Fruit fly (Drosophila melanogaster): ENCODE results near the gene Ssdp.

Ssdp gene

dm6 chr3R:18171983-18172967 is 27.1 kb downstream of the Ssdp start (continued):
- TF ChIP-seq Lim3 (GFP tag; IDR thresholded peaks at IDR 0.05) (no peak), CG11247 (GFP tag; IDR thresholded peaks at IDR 0.05) (peak; percentile 64; the same call in 1 of the 2 replicates), CG18476 (GFP tag; optimal IDR thresholded peaks at IDR 0.05) (peak; percentile 93), hth (optimal IDR thresholded peaks at IDR 0.05) (no peak), crc (GFP tag; optimal IDR thresholded peaks at IDR 0.05) (peak; percentile 88), CG7372 (GFP tag; IDR thresholded peaks at IDR 0.05) (peak; percentile 88), CoRest (tag; optimal IDR thresholded peaks at IDR 0.05) (peak; percentile 96), CG10565 (GFP tag; optimal IDR thresholded peaks at IDR 0.05) (peak; percentile 73), CG1024 (GFP tag; IDR thresholded peaks at IDR 0.05) (peak; percentile 77), Awh (GFP tag; IDR thresholded peaks at IDR 0.05) (peak; percentile 82), oc (tag; optimal IDR thresholded peaks at IDR 0.05) (peak; percentile 96), luna (GFP tag; optimal IDR thresholded peaks at IDR 0.05) (peak; percentile 52), ken (GFP tag; IDR thresholded peaks at IDR 0.05) (peak; percentile 81; the same call in 2 of the 3 replicates), CG6689 (GFP tag; IDR thresholded peaks at IDR 0.05) (peak; percentile 92), Fer3 (tag; optimal IDR thresholded peaks at IDR 0.05) (peak; percentile 90), D19B (GFP tag; optimal IDR thresholded peaks at IDR 0.05) (peak; percentile 73), Mes4 (GFP tag; optimal IDR thresholded peaks at IDR 0.05) (peak; percentile 90), sna (GFP tag; IDR thresholded peaks at IDR 0.05; ENCODE audit: partially characterized antibody) (no peak), CG9215 (GFP tag; IDR thresholded peaks at IDR 0.05) (peak; percentile 87), fd102C (GFP tag; optimal IDR thresholded peaks at IDR 0.05) (peak; percentile 45), Bteb2 (GFP tag; optimal IDR thresholded peaks at IDR 0.05) (peak; percentile 89), CG17186 (GFP tag; optimal IDR thresholded peaks at IDR 0.05) (peak; percentile 73), bcd (GFP tag; optimal IDR thresholded peaks at IDR 0.05) (peak; percentile 93), eve (GFP tag; optimal IDR thresholded peaks at IDR 0.05) (no peak), CG2678 (tag; optimal IDR thresholded peaks at IDR 0.05) (peak; percentile 97), CG5245 (GFP tag; optimal IDR thresholded peaks at IDR 0.05) (peak; percentile 89), CG8089 (GFP tag; optimal IDR thresholded peaks at IDR 0.05) (peak; percentile 89), cwo (GFP tag; optimal IDR thresholded peaks at IDR 0.05) (peak; percentile 91), ac (GFP tag; optimal IDR thresholded peaks at IDR 0.05) (peak; percentile 78), CG6791 (GFP tag; IDR thresholded peaks at IDR 0.05; ENCODE audit: partially characterized antibody) (no peak), bowl (GFP tag; IDR thresholded peaks at IDR 0.05) (no peak; the same call in 1 of the 2 replicates), CG10274 (GFP tag; optimal IDR thresholded peaks at IDR 0.05) (peak; percentile 80), CG15601 (tag; optimal IDR thresholded peaks at IDR 0.05) (peak; percentile 92), slp2 (GFP tag; optimal IDR thresholded peaks at IDR 0.05) (peak; percentile 90), CG12299 (tag; optimal IDR thresholded peaks at IDR 0.05) (peak; percentile 87), ssp (GFP tag; IDR thresholded peaks at IDR 0.05) (peak; percentile 81), CG9932 (GFP tag; IDR thresholded peaks at IDR 0.05) (peak; percentile 82), sob (GFP tag; IDR thresholded peaks at IDR 0.05) (peak; percentile 90), exex (tag; optimal IDR thresholded peaks at IDR 0.05) (peak; percentile 72), kay (GFP tag; optimal IDR thresholded peaks at IDR 0.05) (peak; percentile 88), zfh2 (GFP tag; optimal IDR thresholded peaks at IDR 0.05) (peak; percentile 84), ems (GFP tag; optimal IDR thresholded peaks at IDR 0.05) (peak; percentile 80), CG6813 (GFP tag; optimal IDR thresholded peaks at IDR 0.05) (peak; percentile 89), danr (GFP tag; IDR thresholded peaks at IDR 0.05) (peak; percentile 66), row (GFP tag; IDR thresholded peaks at IDR 0.05) (peak; percentile 95), Optix (GFP tag; IDR thresholded peaks at IDR 0.05) (peak; percentile 61; the same call in 1 of the 3 replicates), gce (GFP tag; IDR thresholded peaks at IDR 0.05) (peak; percentile 79; the same call in 2 of the 3 replicates), Hr3 (GFP tag; optimal IDR thresholded peaks at IDR 0.05) (peak; percentile 92), nerfin-2 (GFP tag; IDR thresholded peaks at IDR 0.05; ENCODE audit: partially characterized antibody) (no peak)

All from whole organism, embryonic.